Fruit fly (Drosophila melanogaster) whole organism, embryonic: Measurements from ENCODE around the gene Sodh1.
A peak's percentile ranks its signal among the peaks of the same experiment; 100 is the strongest.

Experiments
- Abd-B ChIP-seq: fragments of 200-800 bp; sonication (Bioruptor generic); optimal IDR thresholded peaks from 2 replicates; lab custom pipeline; 2018; ENCODE audit warnings: missing biosample characterization, mild to moderate bottlenecking, missing genetic modification characterization, moderate library complexity
- BEAF-32 ChIP-seq: fragments of 200-800 bp; sonication (Bioruptor generic); optimal IDR thresholded peaks from 3 replicates; lab custom pipeline; 2017; ENCODE audit warnings: missing biosample characterization, missing genetic modification characterization, mild to moderate bottlenecking, moderate library complexity, missing genetic modification reagents
- C15 ChIP-seq: fragments of 200-800 bp; sonication (Bioruptor generic); IDR thresholded peaks from 3 replicates; pipeline ENCODE4 v1.3.6; 2022; ENCODE audit warnings: missing biosample characterization, missing genetic modification characterization
- CG10959 ChIP-seq: fragments of 200-800 bp; sonication (Bioruptor generic); IDR thresholded peaks from 2 replicates; pipeline ENCODE4 v1.3.6; 2022; ENCODE audit warnings: missing biosample characterization, missing genetic modification characterization
- CG12942 ChIP-seq: fragments of 200-800 bp; sonication (Bioruptor generic); optimal IDR thresholded peaks from 3 replicates; lab custom pipeline; 2016; ENCODE audit warnings: missing biosample characterization, missing genetic modification characterization
- CG13424 ChIP-seq: fragments of 200-800 bp; sonication (Bioruptor generic); optimal IDR thresholded peaks from 2 replicates; lab custom pipeline; 2019; ENCODE audit warnings: missing biosample characterization, mild to moderate bottlenecking, missing genetic modification characterization, moderate library complexity
- CG13624 ChIP-seq: fragments of 200-800 bp; sonication (Bioruptor generic); optimal IDR thresholded peaks from 2 replicates; lab custom pipeline; 2016; ENCODE audit warnings: missing biosample characterization, missing genetic modification characterization
- CG17385 ChIP-seq: fragments of 200-800 bp; sonication (Bioruptor generic); optimal IDR thresholded peaks from 3 replicates; lab custom pipeline; 2018; ENCODE audit warnings: missing biosample characterization, mild to moderate bottlenecking, missing genetic modification characterization
- CG3065 ChIP-seq: fragments of 200-800 bp; sonication (Bioruptor generic); optimal IDR thresholded peaks from 2 replicates; lab custom pipeline; 2016; ENCODE audit warnings: missing biosample characterization, missing genetic modification characterization
- CG32772 ChIP-seq: fragments of 200-800 bp; sonication (Bioruptor generic); IDR thresholded peaks from 2 replicates; pipeline ENCODE4 v1.3.6; 2022; ENCODE audit warnings: missing biosample characterization, missing genetic modification characterization
- CG3281 ChIP-seq: fragments of 200-800 bp; sonication (Bioruptor generic); optimal IDR thresholded peaks from 3 replicates; lab custom pipeline; 2017; ENCODE audit warnings: missing biosample characterization, mild to moderate bottlenecking, missing genetic modification characterization
- CG3726 ChIP-seq: fragments of 200-800 bp; sonication (Bioruptor generic); IDR thresholded peaks from 3 replicates; pipeline ENCODE4, ENCODE4 v1.3.6; 2022; ENCODE audit warnings: missing biosample characterization, missing genetic modification characterization
- CG3838 ChIP-seq: fragments of 200-800 bp; sonication (Bioruptor generic); optimal IDR thresholded peaks from 3 replicates; lab custom pipeline; 2016; ENCODE audit warnings: missing biosample characterization, missing genetic modification characterization
- CG4282 ChIP-seq: fragments of 200-800 bp; sonication (Bioruptor generic); optimal IDR thresholded peaks from 2 replicates; lab custom pipeline; 2016; ENCODE audit warnings: missing biosample characterization, missing genetic modification characterization
- CG4360 ChIP-seq: fragments of 200-800 bp; sonication (Bioruptor generic); IDR thresholded peaks from 2 replicates; pipeline ENCODE4 v1.3.6; 2022; ENCODE audit warnings: missing biosample characterization, missing genetic modification characterization
- CG4404 ChIP-seq: fragments of 200-800 bp; sonication (Bioruptor generic); IDR thresholded peaks from 2 replicates; pipeline ENCODE4 v1.3.6; 2022; ENCODE audit warnings: missing biosample characterization, missing genetic modification characterization
- CG4424 ChIP-seq: fragments of 200-800 bp; sonication (Bioruptor generic); optimal IDR thresholded peaks from 3 replicates; lab custom pipeline; 2016; ENCODE audit warnings: missing biosample characterization, missing genetic modification characterization
- CG4854 ChIP-seq: fragments of 200-800 bp; sonication (Bioruptor generic); optimal IDR thresholded peaks from 2 replicates; lab custom pipeline; 2016; ENCODE audit warnings: missing biosample characterization, missing genetic modification characterization, inconsistent platforms
- CG7786 ChIP-seq: fragments of 200-800 bp; sonication (Bioruptor generic); optimal IDR thresholded peaks from 2 replicates; lab custom pipeline; 2016; ENCODE audit warnings: missing biosample characterization, missing genetic modification characterization
- CG9437 ChIP-seq: fragments of 200-800 bp; sonication (Bioruptor generic); optimal IDR thresholded peaks from 2 replicates; lab custom pipeline; 2018; ENCODE audit warnings: missing biosample characterization, mild to moderate bottlenecking, missing genetic modification characterization
- Chrac-16 ChIP-seq: fragments of 200-800 bp; sonication (Bioruptor generic); optimal IDR thresholded peaks from 3 replicates; lab custom pipeline; 2016; ENCODE audit warnings: missing biosample characterization, missing genetic modification characterization
- CrebB ChIP-seq: fragments of 200-800 bp; sonication (Bioruptor generic); optimal IDR thresholded peaks from 3 replicates; lab custom pipeline; 2018; ENCODE audit warnings: missing biosample characterization, mild to moderate bottlenecking, missing genetic modification characterization
- Dip3 ChIP-seq: fragments of 200-800 bp; sonication (Bioruptor generic); optimal IDR thresholded peaks from 3 replicates; lab custom pipeline; 2016; ENCODE audit warnings: missing biosample characterization, missing genetic modification characterization
- Ets97D ChIP-seq: fragments of 200-800 bp; sonication (Bioruptor generic); optimal IDR thresholded peaks from 3 replicates; lab custom pipeline; 2016; ENCODE audit warnings: missing biosample characterization, missing genetic modification characterization
- Hand ChIP-seq: fragments of 200-800 bp; sonication (Bioruptor generic); optimal IDR thresholded peaks from 2 replicates; lab custom pipeline; 2017; ENCODE audit warnings: mild to moderate bottlenecking, missing biosample characterization, missing genetic modification reagents, missing genetic modification characterization
- HmgZ ChIP-seq: fragments of 200-800 bp; sonication (Bioruptor generic); optimal IDR thresholded peaks from 2 replicates; lab custom pipeline; 2018; ENCODE audit warnings: missing biosample characterization, mild to moderate bottlenecking, missing genetic modification characterization
- Hmr ChIP-seq: fragments of 200-800 bp; sonication (Bioruptor generic); optimal IDR thresholded peaks from 3 replicates; lab custom pipeline; 2017; ENCODE audit warnings: mild to moderate bottlenecking, missing biosample characterization, missing genetic modification reagents, missing genetic modification characterization
- Optix ChIP-seq: fragments of 200-800 bp; sonication (Bioruptor generic); IDR thresholded peaks from 3 replicates; pipeline ENCODE4 v1.3.6; 2022; ENCODE audit warnings: missing biosample characterization, missing genetic modification characterization
- Sox100B ChIP-seq: fragments of 200-800 bp; sonication (Bioruptor generic); optimal IDR thresholded peaks from 3 replicates; lab custom pipeline; 2018; ENCODE audit warnings: missing biosample characterization, mild to moderate bottlenecking, missing genetic modification characterization
- Ssrp ChIP-seq: fragments of 200-800 bp; sonication (Bioruptor generic); optimal IDR thresholded peaks from 2 replicates; lab custom pipeline; 2018; ENCODE audit warnings: missing biosample characterization, mild to moderate bottlenecking, missing genetic modification characterization, moderate library complexity
- TFAM ChIP-seq: fragments of 200-800 bp; sonication (Bioruptor generic); optimal IDR thresholded peaks from 2 replicates; lab custom pipeline; 2017; ENCODE audit warnings: missing biosample characterization, missing genetic modification characterization, inconsistent platforms
- Vsx1 ChIP-seq: fragments of 200-800 bp; sonication (Bioruptor generic); optimal IDR thresholded peaks from 2 replicates; lab custom pipeline; 2017; ENCODE audit warnings: missing biosample characterization, mild to moderate bottlenecking, missing genetic modification characterization, missing genetic modification reagents
- caup ChIP-seq: fragments of 200-800 bp; sonication (Bioruptor generic); optimal IDR thresholded peaks from 3 replicates; lab custom pipeline; 2017; ENCODE audit warnings: missing biosample characterization, mild to moderate bottlenecking, missing genetic modification characterization, moderate library complexity; ENCODE audit not compliant: severe bottlenecking
- dan ChIP-seq: fragments of 200-800 bp; sonication (Bioruptor generic); IDR thresholded peaks from 2 replicates; pipeline ENCODE4 v1.3.6; 2022; ENCODE audit warnings: missing biosample characterization, missing genetic modification characterization
- esg ChIP-seq: fragments of 200-800 bp; sonication (Bioruptor generic); conservative IDR thresholded peaks from 2 replicates; pipeline ENCODE4 v1.3.6; 2022; ENCODE audit warnings: missing biosample characterization, missing genetic modification characterization
- eve ChIP-seq, 2 experiments: fragments of >200 bp; optimal IDR thresholded peaks; 2 replicates each; lab custom pipeline; 2017; ENCODE audit warnings: missing biosample characterization in 2 of 2, missing genetic modification characterization in 2 of 2
- gce ChIP-seq: fragments of 200-800 bp; sonication (Bioruptor generic); IDR thresholded peaks from 3 replicates; pipeline ENCODE4 v1.3.6; 2022; ENCODE audit warnings: missing biosample characterization, missing genetic modification characterization
- gfzf ChIP-seq: fragments of 200-800 bp; sonication (Bioruptor generic); optimal IDR thresholded peaks from 2 replicates; lab custom pipeline; 2016; ENCODE audit warnings: missing biosample characterization, mild to moderate bottlenecking, missing genetic modification characterization, moderate library complexity
- gt ChIP-seq: fragments of 200-800 bp; sonication (Bioruptor generic); IDR thresholded peaks from 2 replicates; pipeline ENCODE4 v1.3.6; 2022; ENCODE audit warnings: missing biosample characterization, missing genetic modification characterization
- hbn ChIP-seq: fragments of 200-800 bp; sonication (Bioruptor generic); IDR thresholded peaks from 2 replicates; pipeline ENCODE4 v1.3.6; 2022; ENCODE audit warnings: missing biosample characterization, missing genetic modification characterization; ENCODE audit not compliant: partially characterized antibody
- nerfin-2 ChIP-seq: fragments of 200-800 bp; sonication (Bioruptor generic); IDR thresholded peaks from 2 replicates; pipeline ENCODE4 v1.3.6; 2022; ENCODE audit warnings: missing biosample characterization, missing genetic modification characterization; ENCODE audit not compliant: partially characterized antibody
- nom ChIP-seq: fragments of 200-800 bp; sonication (Bioruptor generic); optimal IDR thresholded peaks from 2 replicates; lab custom pipeline; 2017; ENCODE audit warnings: missing biosample characterization, missing genetic modification characterization, mild to moderate bottlenecking, moderate library complexity, missing genetic modification reagents
- pho ChIP-seq: fragments of 200-800 bp; sonication (Bioruptor generic); optimal IDR thresholded peaks from 2 replicates; lab custom pipeline; 2016; ENCODE audit warnings: missing biosample characterization, missing genetic modification characterization
- sc ChIP-seq, 3 experiments: fragments of >200 bp in 2 of 3; fragments of 200-800 bp in 1 of 3; sonication (Bioruptor generic) in 1 of 3; optimal IDR thresholded peaks; 2 replicates in 2 of 3; 3 replicates in 1 of 3; lab custom pipeline; 2017; ENCODE audit warnings: mild to moderate bottlenecking in 1 of 3, missing biosample characterization in 1 of 3, missing genetic modification characterization in 1 of 3, missing genetic modification reagents in 1 of 3
- sima ChIP-seq: fragments of 200-800 bp; sonication (Bioruptor generic); optimal IDR thresholded peaks from 2 replicates; lab custom pipeline; 2016; ENCODE audit warnings: missing biosample characterization, missing genetic modification characterization
- tin ChIP-seq: fragments of 200-800 bp; sonication (Bioruptor generic); optimal IDR thresholded peaks from 3 replicates; lab custom pipeline; 2016; ENCODE audit warnings: missing biosample characterization, missing genetic modification characterization
- tio ChIP-seq: fragments of 200-800 bp; sonication (Bioruptor generic); optimal IDR thresholded peaks from 2 replicates; lab custom pipeline; 2017; ENCODE audit warnings: missing biosample characterization, missing genetic modification characterization, inconsistent platforms
- unc-4 ChIP-seq: fragments of 200-800 bp; sonication (Bioruptor generic); IDR thresholded peaks from 2 replicates; pipeline ENCODE4 v1.3.6; 2022; ENCODE audit warnings: missing biosample characterization, missing genetic modification characterization; ENCODE audit not compliant: partially characterized antibody
- vfl ChIP-seq: fragments of 200-800 bp; sonication (Bioruptor generic); optimal IDR thresholded peaks from 2 replicates; lab custom pipeline; 2016; ENCODE audit warnings: missing biosample characterization, missing genetic modification characterization
- wek ChIP-seq: fragments of 200-800 bp; sonication (Bioruptor generic); optimal IDR thresholded peaks from 3 replicates; lab custom pipeline; 2018; ENCODE audit warnings: missing biosample characterization, mild to moderate bottlenecking, missing genetic modification characterization, moderate library complexity
- z ChIP-seq: fragments of 200-800 bp; sonication (Bioruptor generic); IDR thresholded peaks from 3 replicates; pipeline ENCODE4 v1.3.6; 2022; ENCODE audit warnings: missing biosample characterization, missing genetic modification characterization

Sodh1 gene

dm6 chr3R:7081972-7082371 is 29.8 kb downstream of the Sodh1 start, which contains the start of gene Dpck:
Dpck (plus strand) TSS chr3R:7082182.
- TF ChIP-seq unc-4 (GFP tag; lab: Robert Waterston, UW) (no peak), tio (GFP tag; lab: Kevin White, UChicago) (no peak), CG4360 (GFP tag; lab: Robert Waterston, UW) (no peak), z (GFP tag; lab: Robert Waterston, UW) (no peak), CG13624 (peak; percentile 46), gt (GFP tag; lab: Robert Waterston, UW) (no peak), BEAF-32 (GFP tag; lab: Kevin White, UChicago) (peak; percentile 13), CG4404 (GFP tag; lab: Robert Waterston, UW) (no peak), dan (no peak), gce (GFP tag; lab: Robert Waterston, UW) (no peak), sima (GFP tag; lab: Kevin White, UChicago) (no peak), CG17385 (GFP tag; lab: Kevin White, UChicago) (no peak), C15 (GFP tag; lab: Robert Waterston, UW) (no peak), Hmr (GFP tag; lab: Kevin White, UChicago) (peak; percentile 46), Ets97D (GFP tag; lab: Kevin White, UChicago) (peak; percentile 76), nom (GFP tag; lab: Kevin White, UChicago) (peak; percentile 73), wek (no peak), caup (GFP tag; lab: Kevin White, UChicago) (peak; percentile 17), CG3726 (GFP tag; lab: Robert Waterston, UW) (no peak), CG12942 (GFP tag; lab: Kevin White, UChicago) (no peak), esg (GFP tag; lab: Robert Waterston, UW) (no peak), CG32772 (GFP tag; lab: Robert Waterston, UW) (no peak), gfzf (GFP tag; lab: Kevin White, UChicago) (peak; percentile 73), CG4424 (peak; percentile 30), CrebB (tag; lab: Kevin White, UChicago) (no peak), hbn (GFP tag; lab: Robert Waterston, UW) (peak; percentile 36; the same call in 1 of the 2 replicates), Vsx1 (GFP tag; lab: Kevin White, UChicago) (no peak), CG4282 (GFP tag; lab: Kevin White, UChicago) (no peak), sc (optimal IDR thresholded peaks at IDR 0.05; lab: Kevin White, UChicago) (no peak), sc (GFP tag; optimal IDR thresholded peaks at IDR 0.05; lab: Kevin White, UChicago) (no peak), Optix (GFP tag; lab: Robert Waterston, UW) (no peak), Abd-B (GFP tag; lab: Kevin White, UChicago) (no peak), CG13424 (tag; lab: Kevin White, UChicago) (peak; percentile 30), pho (GFP tag; lab: Kevin White, UChicago) (no peak), Dip3 (GFP tag; lab: Kevin White, UChicago) (no peak), CG4854 (GFP tag; lab: Kevin White, UChicago) (peak; percentile 28), CG3838 (GFP tag; lab: Kevin White, UChicago) (no peak), vfl (GFP tag; lab: Kevin White, UChicago) (no peak), CG7786 (no peak), CG9437 (GFP tag; lab: Kevin White, UChicago) (no peak), nerfin-2 (GFP tag; lab: Robert Waterston, UW) (no peak), Ssrp (no peak), tin (GFP tag; lab: Kevin White, UChicago) (peak; percentile 10), eve (GFP tag; optimal IDR thresholded peaks at IDR 0.05; lab: Kevin White, UChicago) (no peak), TFAM (GFP tag; lab: Kevin White, UChicago) (no peak), CG3065 (GFP tag; lab: Kevin White, UChicago) (no peak), Sox100B (GFP tag; lab: Kevin White, UChicago) (peak; percentile 21), CG3281 (peak; percentile 1), CG10959 (GFP tag; lab: Robert Waterston, UW) (no peak), Hand (no peak), Chrac-16 (no peak), HmgZ (tag; lab: Kevin White, UChicago) (peak; percentile 29)
